Fruit fly (Drosophila melanogaster): Measurements from ENCODE around the gene gb.

- TF ChIP-seq Pif1B (GFP tag; optimal IDR thresholded peaks at IDR 0.05) (no peak), CG8301 (tag; optimal IDR thresholded peaks at IDR 0.05) (no peak), CG4496 (GFP tag; IDR thresholded peaks at IDR 0.05) (no peak)
Measured at dm6 chr3R:27133992-27134391, 21.9 kb upstream of the gb start.
